Worm (Caenorhabditis elegans) whole organism, L4 larva: ENCODE results near the gene fip-2.

ENCODE experiments used
- F26F4.8 ChIP-seq: fragments of 200-800 bp; sonication (Bioruptor generic); conservative IDR thresholded peaks from 2 replicates; pipeline ENCODE4 v1.3.6; 2022; ENCODE audit warnings: missing genetic modification characterization, missing compliant biosample characterization
- F49E8.2 ChIP-seq: sonication (generic microtip); optimal IDR thresholded peaks from 2 replicates; lab custom pipeline; 2016; ENCODE audit warnings: missing compliant biosample characterization, mild to moderate bottlenecking, missing genetic modification characterization, borderline replicate concordance
- R02D3.7 ChIP-seq: fragments of 150-350 bp; sonication (generic microtip); optimal IDR thresholded peaks from 3 replicates; lab custom pipeline; 2014; ENCODE audit warnings: missing biosample characterization, missing genetic modification characterization
- T26A8.4 ChIP-seq: fragments of 200-800 bp; sonication (Bioruptor generic); IDR thresholded peaks from 2 replicates; pipeline ENCODE4 v1.3.6; 2022; ENCODE audit warnings: missing genetic modification characterization, missing compliant biosample characterization
- Y48G9A.11 ChIP-seq: fragments of 200-800 bp; sonication (Bioruptor generic); IDR thresholded peaks from 2 replicates; pipeline ENCODE4 v1.3.6; 2022; ENCODE audit warnings: missing genetic modification reagents, missing genetic modification characterization, missing compliant biosample characterization
- Y5F2A.4 ChIP-seq: fragments of 200-800 bp; sonication (Bioruptor generic); optimal IDR thresholded peaks from 2 replicates; lab custom pipeline; 2018; ENCODE audit warnings: mild to moderate bottlenecking, missing genetic modification characterization, missing compliant biosample characterization
- ZK337.2 ChIP-seq: fragments of 200-800 bp; sonication (Bioruptor generic); IDR thresholded peaks from 2 replicates; pipeline ENCODE4 v1.3.6; 2022; ENCODE audit warnings: missing genetic modification reagents, missing genetic modification characterization, missing compliant biosample characterization
- aha-1 ChIP-seq: fragments of 150-350 bp; peaks from one replicate; lab custom pipeline; 2014; ENCODE audit warnings: missing biosample characterization, missing genetic modification characterization
- arid-1 ChIP-seq: fragments of 200-800 bp; sonication (Bioruptor generic); conservative IDR thresholded peaks from 2 replicates; pipeline ENCODE4 v1.3.6; 2022; ENCODE audit warnings: missing genetic modification reagents, missing genetic modification characterization, missing compliant biosample characterization
- ceh-82 ChIP-seq: sonication (generic microtip); optimal IDR thresholded peaks from 2 replicates; lab custom pipeline; 2017; ENCODE audit warnings: missing biosample characterization, missing genetic modification characterization
- cey-2 ChIP-seq: sonication (generic microtip); optimal IDR thresholded peaks from 3 replicates; lab custom pipeline; 2017; ENCODE audit warnings: missing genetic modification characterization, mild to moderate bottlenecking, missing compliant biosample characterization, antibody characterized with exemption, borderline replicate concordance; ENCODE audit not compliant: insufficient read depth
- daf-12 ChIP-seq: fragments of 150-350 bp; optimal IDR thresholded peaks from 2 replicates; lab custom pipeline; 2014; ENCODE audit warnings: missing biosample characterization, missing genetic modification reagents, missing genetic modification characterization
- daf-16 ChIP-seq, 3 experiments: sonication (generic microtip); optimal IDR thresholded peaks; 2 replicates each; lab custom pipeline; 2016 to 2017; ENCODE audit warnings: missing genetic modification characterization in 3 of 3, missing genetic modification reagents in 3 of 3, mild to moderate bottlenecking in 2 of 3, missing compliant biosample characterization in 2 of 3, missing biosample characterization in 1 of 3, moderate library complexity in 1 of 3
- daf-19 ChIP-seq: fragments of 200-800 bp; sonication (Bioruptor generic); conservative IDR thresholded peaks from 2 replicates; pipeline ENCODE4 v1.3.6; 2022; ENCODE audit warnings: missing genetic modification characterization, missing compliant biosample characterization
- dmd-8 ChIP-seq: fragments of 200-800 bp; sonication (Bioruptor generic); IDR thresholded peaks from 2 replicates; pipeline ENCODE4 v1.3.6; 2022; ENCODE audit warnings: missing genetic modification characterization, missing compliant biosample characterization
- duxl-1 ChIP-seq: sonication (generic microtip); optimal IDR thresholded peaks from 2 replicates; lab custom pipeline; 2016; ENCODE audit warnings: mild to moderate bottlenecking, missing genetic modification characterization, moderate library complexity, missing compliant biosample characterization; ENCODE audit not compliant: poor library complexity
- hmg-1.1 ChIP-seq: fragments of 200-800 bp; sonication (Bioruptor generic); IDR thresholded peaks from 2 replicates; pipeline ENCODE4 v1.3.6; 2022; ENCODE audit warnings: missing genetic modification reagents, missing genetic modification characterization, missing compliant biosample characterization
- lin-15B ChIP-seq: fragments of 150-350 bp; sonication (generic microtip); optimal IDR thresholded peaks from 3 replicates; lab custom pipeline; 2014; ENCODE audit warnings: missing biosample characterization, missing genetic modification characterization
- madf-9 ChIP-seq: fragments of 200-800 bp; sonication (Bioruptor generic); conservative IDR thresholded peaks from 2 replicates; pipeline ENCODE4 v1.3.6; 2022; ENCODE audit warnings: missing genetic modification reagents, missing genetic modification characterization, missing compliant biosample characterization
- mdl-1 ChIP-seq, 2 experiments: fragments of 150-350 bp in 1 of 2; sonication (generic microtip) in 1 of 2; optimal IDR thresholded peaks; 2 replicates each; lab custom pipeline; 2014 to 2017; ENCODE audit warnings: missing biosample characterization in 2 of 2, missing genetic modification characterization in 2 of 2
- mdt-29 ChIP-seq: fragments of 200-800 bp; sonication (Bioruptor generic); IDR thresholded peaks from 2 replicates; pipeline ENCODE4 v1.3.6; 2022; ENCODE audit warnings: missing genetic modification reagents, missing genetic modification characterization, missing compliant biosample characterization
- mes-2 ChIP-seq: sonication (generic microtip); optimal IDR thresholded peaks from 2 replicates; lab custom pipeline; 2016; ENCODE audit warnings: missing genotype, mild to moderate bottlenecking, missing genetic modification characterization, missing compliant biosample characterization; ENCODE audit not compliant: poor library complexity, severe bottlenecking
- mxl-2 ChIP-seq: fragments of 200-800 bp; sonication (Bioruptor generic); conservative IDR thresholded peaks from 2 replicates; pipeline ENCODE4 v1.3.6; 2022; ENCODE audit warnings: missing genetic modification reagents, missing genetic modification characterization, missing compliant biosample characterization
- nhr-102 ChIP-seq: sonication (generic microtip); optimal IDR thresholded peaks from 2 replicates; lab custom pipeline; 2016; ENCODE audit warnings: mild to moderate bottlenecking, missing genetic modification characterization, moderate library complexity, missing compliant biosample characterization
- nhr-11 ChIP-seq: fragments of 150-350 bp; optimal IDR thresholded peaks from 2 replicates; lab custom pipeline; 2014; ENCODE audit warnings: missing biosample characterization, missing genetic modification characterization
- nhr-111 ChIP-seq: fragments of 200-800 bp; sonication (Bioruptor generic); optimal IDR thresholded peaks from 2 replicates; lab custom pipeline; 2018; ENCODE audit warnings: mild to moderate bottlenecking, missing genetic modification characterization, missing compliant biosample characterization
- nhr-28 ChIP-seq: fragments of 150-350 bp; optimal IDR thresholded peaks from 2 replicates; lab custom pipeline; 2014; ENCODE audit warnings: missing biosample characterization, missing genetic modification characterization
- nhr-41 ChIP-seq: fragments of 200-800 bp; sonication (Bioruptor generic); IDR thresholded peaks from 2 replicates; pipeline ENCODE4 v1.3.6; 2022; ENCODE audit warnings: missing genetic modification reagents, missing genetic modification characterization, missing compliant biosample characterization
- nhr-76 ChIP-seq: fragments of 150-350 bp; optimal IDR thresholded peaks from 2 replicates; lab custom pipeline; 2014; ENCODE audit warnings: missing biosample characterization, missing genetic modification characterization
- php-3 ChIP-seq: fragments of 200-800 bp; sonication (Bioruptor generic); IDR thresholded peaks from 2 replicates; pipeline ENCODE4 v1.3.6; 2022; ENCODE audit warnings: missing genetic modification reagents, missing genetic modification characterization, missing compliant biosample characterization
- sdz-12 ChIP-seq: fragments of 200-800 bp; sonication (Bioruptor generic); optimal IDR thresholded peaks from 2 replicates; lab custom pipeline; 2018; ENCODE audit warnings: mild to moderate bottlenecking, missing genetic modification characterization, missing compliant biosample characterization
- snpc-4 ChIP-seq: fragments of 150-350 bp; optimal IDR thresholded peaks from 2 replicates; lab custom pipeline; 2014; ENCODE audit warnings: missing biosample characterization, missing genetic modification characterization
- unc-62 ChIP-seq, 3 experiments: fragments of 150-350 bp in 1 of 3; sonication (generic microtip); optimal IDR thresholded peaks in 2 of 3; peaks in 1 of 3; 1 replicate in 1 of 3; 2 replicates in 2 of 3; lab custom pipeline; 2014 to 2017; ENCODE audit warnings: missing biosample characterization in 3 of 3, missing genetic modification characterization in 3 of 3, missing genetic modification reagents in 3 of 3, missing genotype in 1 of 3
- zfp-2 ChIP-seq: sonication (generic microtip); optimal IDR thresholded peaks from 2 replicates; lab custom pipeline; 2016; ENCODE audit warnings: mild to moderate bottlenecking, missing genetic modification characterization, missing compliant biosample characterization
- zfp-3 ChIP-seq: fragments of 200-800 bp; sonication (Bioruptor generic); conservative IDR thresholded peaks from 2 replicates; pipeline ENCODE4 v1.3.6; 2022; ENCODE audit warnings: missing genetic modification reagents, missing genetic modification characterization, missing compliant biosample characterization
- ztf-11 ChIP-seq: fragments of 150-350 bp; optimal IDR thresholded peaks from 2 replicates; lab custom pipeline; 2014; ENCODE audit warnings: missing biosample characterization, missing genetic modification characterization

The fip-2 gene

ce11 chrV:9054771-9055170 is 13.0 kb upstream of the fip-2 start, which contains the start of gene swm-1:
Gene swm-1 (minus strand): TSS chrV:9054871.
- TF ChIP-seq aha-1 (tag; lab: Kevin White, UChicago) (peak; percentile 11), Y5F2A.4 (GFP tag; lab: Kevin White, UChicago) (no peak), cey-2 (tag; lab: Kevin White, UChicago) (no peak), F26F4.8 (GFP tag; lab: Robert Waterston, UW) (no peak), dmd-8 (GFP tag; lab: Robert Waterston, UW) (no peak)

DNA sequence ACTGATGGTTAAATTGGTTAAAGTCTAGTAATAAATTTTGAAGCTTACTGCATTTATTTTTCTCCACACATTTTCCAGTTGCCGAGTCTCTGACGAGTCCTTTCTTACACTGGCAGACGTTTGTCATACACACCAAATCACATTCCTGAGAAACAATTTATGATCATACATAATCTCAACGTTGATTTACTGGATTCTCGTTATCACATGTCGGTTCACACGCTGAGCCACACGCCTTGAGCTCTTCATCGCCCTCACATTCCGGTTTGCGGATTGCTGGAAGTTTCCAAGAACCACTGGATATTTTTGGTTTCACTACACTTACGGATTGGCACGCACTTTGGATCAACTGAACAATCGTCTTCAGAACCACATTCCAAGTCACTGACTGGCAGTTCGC is 12.1 kb upstream of the fip-2 start:
- TF ChIP-seq mes-2 (tag; lab: Kevin White, UChicago), result no peak
- no peak for TF ChIP-seq nhr-102 (tag; lab: Kevin White, UChicago)
- no peak for TF ChIP-seq daf-16 (GFP tag; optimal IDR thresholded peaks at IDR 0.05; lab: Kevin White, UChicago)
- no peak for TF ChIP-seq daf-16 (tag; optimal IDR thresholded peaks at IDR 0.05; lab: Kevin White, UChicago)
- TF ChIP-seq unc-62 (GFP tag; optimal IDR thresholded peaks at IDR 0.05 in 1 of 2; lab: Kevin White, UChicago), result peak in 1 of 2 experiments; percentile 68
- TF ChIP-seq unc-62 (tag; optimal IDR thresholded peaks at IDR 0.05; lab: Kevin White, UChicago), result no peak
- TF ChIP-seq mdl-1 (tag; optimal IDR thresholded peaks at IDR 0.05; lab: Kevin White, UChicago), result no peak
- TF ChIP-seq arid-1 (GFP tag; lab: Robert Waterston, UW), result no peak
- TF ChIP-seq F49E8.2 (tag; lab: Kevin White, UChicago), result no peak
- TF ChIP-seq nhr-111 (GFP tag; lab: Kevin White, UChicago), result no peak
- peak; percentile 17 for TF ChIP-seq nhr-11 (tag; lab: Kevin White, UChicago)

DNA sequence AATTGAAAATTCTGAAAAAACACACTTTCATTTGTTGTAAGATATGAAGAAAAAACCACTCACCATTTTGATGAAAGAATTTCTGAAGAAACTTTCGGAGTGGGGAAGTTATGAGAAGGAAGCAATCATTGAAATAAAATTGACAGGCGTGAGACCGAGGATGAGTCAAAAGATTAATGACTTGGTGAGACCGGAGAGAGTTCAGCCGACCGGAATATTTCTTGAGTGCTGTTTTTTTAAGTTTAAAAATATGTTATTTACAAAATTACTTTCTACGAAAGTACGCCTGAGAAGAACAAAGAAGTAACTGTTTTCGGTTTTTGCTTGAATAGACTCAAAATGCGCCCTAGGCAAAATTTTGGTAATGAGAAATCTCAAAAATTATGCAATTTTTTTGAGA is 11.5 kb upstream of the fip-2 start, which contains the start of gene C25E10.10:
Gene C25E10.10 (minus strand): TSS at position 101 of the 400 bp plus-strand sequence.
- TF ChIP-seq hmg-1.1 (GFP tag; lab: Robert Waterston, UW) (no peak), mdt-29 (GFP tag; lab: Robert Waterston, UW) (no peak), nhr-41 (GFP tag; lab: Robert Waterston, UW) (no peak), arid-1 (GFP tag; lab: Robert Waterston, UW) (no peak), F26F4.8 (GFP tag; lab: Robert Waterston, UW) (no peak), lin-15B (tag; lab: Kevin White, UChicago) (no peak), madf-9 (GFP tag; lab: Robert Waterston, UW) (no peak), mes-2 (tag; lab: Kevin White, UChicago) (no peak), zfp-2 (no peak), ZK337.2 (GFP tag; lab: Robert Waterston, UW) (no peak), nhr-28 (tag; lab: Kevin White, UChicago) (no peak), snpc-4 (tag; lab: Kevin White, UChicago) (no peak), T26A8.4 (GFP tag; lab: Robert Waterston, UW) (no peak), sdz-12 (GFP tag; lab: Kevin White, UChicago) (no peak)

DNA sequence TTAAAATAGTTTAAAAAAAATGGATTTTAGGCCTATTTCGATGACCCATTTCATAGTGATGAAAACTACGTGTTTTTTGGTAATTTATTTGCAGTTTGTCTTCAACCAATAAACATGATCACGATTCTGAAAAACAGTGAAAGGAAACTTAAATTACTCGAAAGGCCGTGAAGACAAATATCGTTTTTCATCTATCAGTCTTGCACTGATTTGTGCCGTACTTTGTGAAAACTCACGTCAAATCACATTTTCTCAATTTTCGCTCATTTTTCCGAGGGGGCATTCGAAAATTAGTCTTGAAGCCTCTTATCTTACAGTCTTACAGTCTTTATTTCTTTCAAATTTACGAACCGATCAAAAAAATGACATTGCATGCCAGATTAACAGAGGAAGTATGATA is 9.2 kb upstream of the fip-2 start, which contains the start of gene C25E10.11:
Gene C25E10.11 (minus strand): TSS at position 101 of the 400 bp plus-strand sequence.
- TF ChIP-seq Y48G9A.11 (GFP tag; lab: Robert Waterston, UW), result no peak
- no peak for TF ChIP-seq ZK337.2 (GFP tag; lab: Robert Waterston, UW)
- no peak for TF ChIP-seq zfp-3
- no peak for TF ChIP-seq nhr-76 (tag; lab: Kevin White, UChicago)
- no peak for TF ChIP-seq T26A8.4 (GFP tag; lab: Robert Waterston, UW)
- no peak for TF ChIP-seq R02D3.7 (tag; lab: Kevin White, UChicago)
- TF ChIP-seq, all 104 proteins: peak for 0

- TF ChIP-seq daf-12 (tag; lab: Kevin White, UChicago) (no peak), php-3 (GFP tag; lab: Robert Waterston, UW) (no peak), zfp-3 (no peak), mxl-2 (GFP tag; lab: Robert Waterston, UW) (no peak), ceh-82 (tag; lab: Kevin White, UChicago) (no peak), duxl-1 (tag; lab: Kevin White, UChicago) (no peak), daf-19 (GFP tag; lab: Robert Waterston, UW) (no peak), ztf-11 (tag; lab: Kevin White, UChicago) (no peak), ZK337.2 (GFP tag; lab: Robert Waterston, UW) (no peak), nhr-76 (tag; lab: Kevin White, UChicago) (no peak)
Measured at ce11 chrV:9059468-9059867, 8.3 kb upstream of the fip-2 start, which contains the start of the genes C25E10.16 and C25E10.13. Gene C25E10.16 (minus strand): TSS chrV:9059568. Gene C25E10.13 (plus strand): TSS chrV:9059723.
